Worm (Caenorhabditis elegans): ENCODE results near the gene F55G1.6.

The F55G1.6 gene

DNA sequence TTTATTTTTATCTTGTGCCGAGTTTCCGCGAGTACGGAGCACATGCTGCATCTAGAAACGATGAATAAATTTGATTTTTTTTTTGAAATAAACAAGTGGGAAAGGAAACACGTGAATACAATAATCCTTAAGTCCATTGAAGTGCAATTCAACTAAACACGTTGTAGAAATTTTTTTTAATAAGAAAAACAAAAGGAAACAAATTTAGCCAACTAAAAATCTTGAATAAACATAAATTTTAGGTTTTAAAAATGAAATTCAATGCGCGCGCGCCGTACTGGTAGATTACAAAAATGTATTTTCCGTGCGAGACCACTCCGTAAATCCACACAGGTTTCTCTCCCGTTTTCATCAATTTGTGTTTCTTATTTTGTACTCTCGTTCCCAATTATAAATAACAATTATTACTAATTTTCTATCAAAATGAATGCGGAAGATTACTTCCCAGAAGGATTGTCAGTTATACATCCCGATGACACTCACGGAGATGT, at the start of gene F55G1.6, which contains the start of gene plk-3:
F55G1.6 (plus strand) TSS at position 359 of the 491 bp plus-strand sequence.
plk-3 (minus strand) TSS at position 51 of the 491 bp plus-strand sequence.
- TF ChIP-seq unc-62 (GFP tag; optimal IDR thresholded peaks at IDR 0.05): no peak

ce11 chrIV:7424198-7424597, 49.1 kb upstream of the F55G1.6 start, which contains the start of gene unc-82:
Gene unc-82 (plus strand): TSS chrIV:7424498.
- no peak for TF ChIP-seq unc-62 (GFP tag; optimal IDR thresholded peaks at IDR 0.05)

DNA sequence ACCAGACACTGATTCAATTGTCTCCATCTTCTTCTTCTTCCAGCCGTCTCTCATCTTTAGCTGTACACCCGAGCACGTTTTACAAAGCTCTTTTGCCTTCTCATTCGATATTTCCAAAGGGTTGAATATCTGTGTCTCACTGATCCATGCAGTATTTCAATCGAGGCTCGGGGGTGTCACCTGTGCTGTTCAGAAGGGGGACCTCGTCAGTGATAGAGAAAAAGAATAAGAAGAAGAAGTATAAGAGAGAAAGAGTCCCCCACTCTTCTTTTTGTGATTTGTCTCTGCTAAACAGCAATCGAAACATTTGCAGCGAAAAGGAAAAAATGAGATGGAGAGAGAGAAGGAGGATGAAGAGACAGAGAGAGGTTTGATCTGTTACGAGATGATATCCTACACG, 47.3 kb upstream of the F55G1.6 start:
- TF ChIP-seq unc-62 (GFP tag; optimal IDR thresholded peaks at IDR 0.05): no peak

DNA sequence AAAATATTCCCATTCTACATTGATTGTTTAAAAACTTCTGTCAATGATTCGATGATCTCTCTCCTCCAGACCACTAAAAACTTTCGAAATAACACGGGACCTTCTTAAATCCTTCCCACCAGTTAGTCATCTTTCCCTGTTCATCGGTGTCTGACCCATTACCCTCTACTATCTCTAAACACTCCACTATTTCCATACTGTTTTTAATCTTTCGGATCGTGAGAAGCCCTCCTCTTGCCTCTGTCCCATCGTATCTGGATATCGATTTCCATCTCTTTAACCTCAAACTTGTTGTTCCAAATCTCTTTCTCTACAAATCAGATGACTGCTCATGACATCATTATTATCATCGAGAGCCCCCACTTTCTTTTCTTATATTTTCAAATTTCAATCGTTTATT, 45.0 kb upstream of the F55G1.6 start:
- no peak for TF ChIP-seq unc-62 (GFP tag; optimal IDR thresholded peaks at IDR 0.05)

DNA sequence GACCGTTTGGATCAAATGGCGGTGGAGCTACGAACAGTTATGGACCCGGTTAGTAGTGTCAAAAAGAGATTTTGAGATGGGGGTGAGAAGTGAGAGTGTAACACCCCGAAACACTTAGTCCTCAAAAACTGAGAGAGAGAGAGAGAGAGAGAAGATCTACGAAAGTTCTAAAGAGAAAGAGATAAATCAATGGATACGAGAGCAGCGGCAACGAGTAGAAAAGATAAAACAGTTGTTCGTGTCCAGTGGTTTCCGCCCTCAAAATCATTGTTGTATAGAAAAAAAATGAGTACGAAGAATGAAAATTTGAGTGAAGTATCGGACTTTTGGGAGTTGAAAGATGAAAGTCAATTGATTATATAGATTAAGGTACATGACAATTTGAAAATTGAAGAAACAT, 44.3 kb upstream of the F55G1.6 start:
- no peak for TF ChIP-seq unc-62 (GFP tag; optimal IDR thresholded peaks at IDR 0.05)

- no peak for TF ChIP-seq unc-62 (GFP tag; optimal IDR thresholded peaks at IDR 0.05)
Observed at ce11 chrIV:7433858-7434257, 39.5 kb upstream of the F55G1.6 start, which contains the start of gene B0496.11. Gene B0496.11 (minus strand): TSS chrIV:7433958.

DNA sequence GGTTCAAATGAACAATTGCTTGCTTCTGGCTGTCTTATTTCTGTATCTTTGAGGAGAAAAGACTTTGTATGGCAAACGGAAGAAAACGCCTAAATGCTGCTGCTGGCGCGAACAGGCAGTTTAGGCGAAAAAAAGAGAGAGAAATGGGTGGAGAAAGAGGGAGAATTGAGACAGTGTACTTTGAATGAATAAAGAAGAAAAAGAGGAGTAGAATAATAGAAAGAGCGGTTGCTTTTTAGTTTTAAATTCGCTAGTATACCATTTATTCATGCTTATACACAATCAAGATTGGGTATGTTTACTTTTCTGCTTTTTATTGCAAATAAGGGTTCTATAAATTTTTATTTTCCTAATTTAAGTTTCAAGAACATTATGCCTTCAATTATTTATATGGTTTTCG, 33.9 kb upstream of the F55G1.6 start:
- no peak for TF ChIP-seq unc-62 (GFP tag; optimal IDR thresholded peaks at IDR 0.05)

DNA sequence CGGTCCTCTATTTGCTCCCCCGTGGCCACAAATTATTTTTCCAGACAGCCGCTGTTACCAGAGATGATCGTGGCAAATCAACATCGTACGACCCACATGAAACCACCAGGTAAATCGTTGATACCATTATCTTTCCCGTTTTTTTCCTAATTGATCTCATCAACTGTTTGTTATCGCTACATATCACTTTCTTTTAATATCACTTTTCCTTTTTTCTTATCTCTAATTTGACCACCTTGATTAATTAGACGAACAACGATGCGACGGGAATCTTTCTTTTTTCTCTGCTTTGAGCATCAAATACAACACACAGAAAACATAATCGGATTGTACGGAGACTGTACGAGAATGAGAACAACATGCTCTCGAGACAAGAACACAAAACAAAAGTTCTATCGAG, 33.1 kb upstream of the F55G1.6 start:
- TF ChIP-seq unc-62 (GFP tag; optimal IDR thresholded peaks at IDR 0.05): no peak

- TF ChIP-seq unc-62 (GFP tag; optimal IDR thresholded peaks at IDR 0.05): no peak
Observed at ce11 chrIV:7445236-7445635, 28.1 kb upstream of the F55G1.6 start, which contains the start of gene valv-1. Gene valv-1 (minus strand): TSS chrIV:7445336.

DNA sequence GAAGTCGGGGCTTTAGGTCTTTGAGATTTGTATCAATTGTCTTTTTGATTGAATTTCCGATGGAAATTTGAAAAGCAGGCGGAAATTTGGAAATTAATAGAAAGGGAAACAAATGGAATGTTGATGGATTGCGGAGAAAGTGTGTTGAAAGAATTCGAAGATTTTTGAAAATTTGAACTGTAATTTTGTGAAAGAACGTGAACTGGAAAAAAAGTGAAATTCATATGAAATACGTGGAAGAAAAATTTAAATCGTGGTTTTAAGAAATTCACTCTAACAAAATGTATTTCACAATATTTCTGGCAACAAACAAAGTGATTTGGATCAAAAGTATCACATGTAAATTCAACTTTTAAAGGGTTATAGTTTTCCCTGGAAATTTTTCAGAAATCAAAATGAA, 27.3 kb upstream of the F55G1.6 start, which contains the start of gene B0496.1:
B0496.1 (plus strand) TSS at position 301 of the 400 bp plus-strand sequence.
- TF ChIP-seq unc-62 (GFP tag; optimal IDR thresholded peaks at IDR 0.05): no peak

- no peak for TF ChIP-seq unc-62 (GFP tag; optimal IDR thresholded peaks at IDR 0.05)
Observed at ce11 chrIV:7447556-7447955, 25.8 kb upstream of the F55G1.6 start, which contains the start of gene B0496.2. Gene B0496.2 (plus strand): TSS chrIV:7447856.

DNA sequence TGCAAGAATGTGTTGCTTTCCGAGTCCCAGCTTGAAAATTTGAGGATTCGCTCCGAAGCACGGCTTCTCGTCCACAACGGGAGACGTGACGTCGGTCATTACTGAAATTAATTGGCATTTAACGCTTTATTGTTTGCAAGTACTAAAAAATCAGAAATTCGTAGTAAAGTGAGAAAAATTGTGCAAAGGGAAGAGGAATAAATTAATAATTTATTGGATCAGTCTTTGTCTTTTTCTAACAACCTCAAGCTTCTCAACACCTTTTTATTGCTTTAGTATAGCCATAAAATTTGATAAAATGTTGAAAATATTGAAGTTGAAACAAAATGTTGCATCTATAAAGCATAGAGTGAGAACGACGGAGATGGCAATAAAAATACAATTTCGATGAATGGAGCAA, 22.0 kb upstream of the F55G1.6 start, which contains the start of gene tes-1:
tes-1 (minus strand) TSS at position 101 of the 400 bp plus-strand sequence.
- no peak for TF ChIP-seq unc-62 (GFP tag; optimal IDR thresholded peaks at IDR 0.05)

ce11 chrIV:7453661-7454159, 19.6 kb upstream of the F55G1.6 start:
- no peak for TF ChIP-seq unc-62 (GFP tag; optimal IDR thresholded peaks at IDR 0.05)

DNA sequence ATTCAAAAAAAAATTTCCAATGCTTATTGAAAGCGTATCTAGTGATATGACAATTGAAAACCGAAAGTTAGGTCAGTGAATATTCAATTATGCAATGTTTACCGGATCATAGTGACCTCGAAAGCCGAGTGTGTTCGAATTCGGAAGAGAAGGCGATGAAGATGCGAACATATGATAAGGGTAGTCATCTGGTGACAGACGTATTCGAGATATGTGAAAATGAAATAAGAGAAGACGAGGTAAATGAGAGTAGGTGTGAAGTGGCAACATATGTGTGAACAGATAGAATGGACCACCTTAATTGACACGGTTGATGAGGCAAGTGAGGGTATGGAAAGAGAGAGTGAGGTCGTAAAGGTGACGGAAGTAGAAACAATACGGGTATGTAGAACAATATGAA, 18.4 kb upstream of the F55G1.6 start:
- TF ChIP-seq unc-62 (GFP tag; optimal IDR thresholded peaks at IDR 0.05): no peak

DNA sequence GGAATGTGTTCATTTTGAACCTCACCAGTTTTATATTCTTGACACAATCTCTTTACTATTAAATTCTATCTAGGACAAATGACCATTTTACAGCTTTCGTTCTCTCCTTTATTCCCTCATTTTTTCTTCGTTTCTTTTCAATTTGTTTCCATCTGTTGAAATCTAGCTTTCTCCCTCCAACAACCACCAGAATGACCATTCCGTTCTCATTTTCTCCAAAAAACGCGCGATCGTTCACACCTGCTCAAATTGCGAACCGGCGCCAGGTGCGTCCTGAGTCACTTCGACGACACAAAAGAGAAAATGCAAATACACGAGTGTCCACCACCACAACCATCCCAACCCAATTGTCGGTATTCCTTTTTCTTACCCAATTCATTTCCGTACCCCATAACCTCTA, 17.1 kb upstream of the F55G1.6 start, which contains the start of gene F13B6.1:
F13B6.1 (plus strand) TSS at position 301 of the 400 bp plus-strand sequence.
- TF ChIP-seq unc-62 (GFP tag; optimal IDR thresholded peaks at IDR 0.05): no peak

- no peak for TF ChIP-seq unc-62 (GFP tag; optimal IDR thresholded peaks at IDR 0.05)
Observed at ce11 chrIV:7460225-7460624, 13.1 kb upstream of the F55G1.6 start, which contains the start of gene F13B6.2. Gene F13B6.2 (minus strand): TSS chrIV:7460325.

- no peak for TF ChIP-seq unc-62 (GFP tag; optimal IDR thresholded peaks at IDR 0.05)
Observed at ce11 chrIV:7465857-7466256, 7.5 kb upstream of the F55G1.6 start, which contains the start of gene F13B6.3. Gene F13B6.3 (minus strand): TSS chrIV:7465957.

All from whole organism, dauer.